Worm (Caenorhabditis elegans): ENCODE measurements around the gene C15C8.4.
A peak's percentile ranks its signal among the peaks of the same experiment; 100 is the strongest.

C15C8.4 gene

DNA sequence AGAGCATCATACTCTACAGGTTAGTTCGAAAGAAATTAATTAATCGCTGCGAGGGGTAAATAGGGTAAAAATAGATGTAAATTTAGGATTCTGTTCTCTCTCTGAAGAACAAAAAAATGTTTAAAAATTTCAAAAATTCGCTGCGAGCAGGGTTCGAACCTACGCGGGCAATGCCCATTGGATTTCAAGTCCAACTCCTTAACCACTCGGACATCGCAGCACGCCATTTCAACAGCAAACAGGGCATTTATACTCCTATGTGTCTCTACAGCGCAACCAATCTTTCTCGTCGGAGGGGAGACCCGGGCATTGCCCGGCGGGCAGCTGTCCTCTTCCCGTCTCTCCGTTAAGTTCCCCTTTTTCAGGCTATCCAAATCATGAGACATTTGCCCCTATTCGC lies 33.0 kb upstream of the C15C8.4 start (continued):
- TF ChIP-seq ceh-18 (tag; optimal IDR thresholded peaks at IDR 0.05) (peak; percentile 75), dmd-4 (tag; optimal IDR thresholded peaks at IDR 0.05; ENCODE audit: borderline replicate concordance) (peak; percentile 80), ceh-22 (tag; optimal IDR thresholded peaks at IDR 0.05) (no peak), hlh-8 (tag; optimal IDR thresholded peaks at IDR 0.05) (peak; percentile 51), gmeb-2 (tag; optimal IDR thresholded peaks at IDR 0.05) (peak; percentile 92), ttx-3 (tag; optimal IDR thresholded peaks at IDR 0.05) (peak; percentile 88), pag-3 (tag; optimal IDR thresholded peaks at IDR 0.05; ENCODE audit: borderline replicate concordance) (peak; percentile 71), tbx-7 (tag; optimal IDR thresholded peaks at IDR 0.05) (no peak), elt-2 (tag; optimal IDR thresholded peaks at IDR 0.05) (peak; percentile 96), ahr-1 (tag; optimal IDR thresholded peaks at IDR 0.05) (peak; percentile 67), tbx-2 (tag; optimal IDR thresholded peaks at IDR 0.05) (peak; percentile 85), hlh-30 (tag; optimal IDR thresholded peaks at IDR 0.05; ENCODE audit: insufficient read depth) (peak; percentile 30), ceh-2 (tag; optimal IDR thresholded peaks at IDR 0.05) (peak; percentile 82), sox-4 (tag; optimal IDR thresholded peaks at IDR 0.05) (peak; percentile 94), ceh-19 (GFP tag; optimal IDR thresholded peaks at IDR 0.05) (peak; percentile 95), lim-6 (tag; optimal IDR thresholded peaks at IDR 0.05) (peak; percentile 75)

DNA sequence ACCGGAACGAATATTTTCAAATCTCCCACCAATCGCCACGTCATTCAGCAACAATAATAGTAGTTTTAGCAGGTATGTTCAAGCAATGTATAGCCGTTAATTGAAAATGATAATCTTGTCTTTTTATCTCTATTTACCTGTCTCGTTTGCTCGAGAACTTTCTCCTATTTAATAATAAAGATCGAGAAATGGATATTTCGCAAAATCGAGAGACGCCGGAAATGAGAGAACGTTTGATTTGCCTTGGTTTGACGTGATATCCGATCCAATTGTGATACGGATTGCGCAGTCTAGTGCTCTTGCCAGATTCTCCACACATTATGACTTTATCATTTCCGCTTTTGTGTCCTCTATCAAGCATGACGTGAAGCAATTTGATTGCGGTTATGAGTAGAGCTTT lies 26.6 kb upstream of the C15C8.4 start:
- TF ChIP-seq Y22D7AL.16 (tag; optimal IDR thresholded peaks at IDR 0.05) (no peak), unc-42 (tag; optimal IDR thresholded peaks at IDR 0.05) (no peak), dmd-4 (tag; optimal IDR thresholded peaks at IDR 0.05; ENCODE audit: borderline replicate concordance) (no peak)

ce11 chrV:12773222-12773621 lies 26.0 kb upstream of the C15C8.4 start, which contains the start of gene ZC455.1:
TSS of gene ZC455.1 (plus strand) at chrV:12773522.
- TF ChIP-seq ceh-22 (tag; optimal IDR thresholded peaks at IDR 0.05) = no peak
- no peak for TF ChIP-seq nfya-1 (tag; optimal IDR thresholded peaks at IDR 0.05)
- TF ChIP-seq dve-1 (tag; optimal IDR thresholded peaks at IDR 0.05) = no peak
- no peak for TF ChIP-seq eyg-1 (tag; optimal IDR thresholded peaks at IDR 0.05)
- no peak for TF ChIP-seq T23F11.4 (GFP tag; optimal IDR thresholded peaks at IDR 0.05)
- no peak for TF ChIP-seq pag-3 (tag; optimal IDR thresholded peaks at IDR 0.05; ENCODE audit: borderline replicate concordance)
- no peak for TF ChIP-seq odd-2 (tag; optimal IDR thresholded peaks at IDR 0.05)
- TF ChIP-seq ceh-48 (tag; optimal IDR thresholded peaks at IDR 0.05) = no peak
- TF ChIP-seq syd-9 (tag; optimal IDR thresholded peaks at IDR 0.05) = no peak
- no peak for TF ChIP-seq ceh-45 (GFP tag; IDR thresholded peaks at IDR 0.05)
- no peak for TF ChIP-seq dmd-4 (tag; optimal IDR thresholded peaks at IDR 0.05; ENCODE audit: borderline replicate concordance)

DNA sequence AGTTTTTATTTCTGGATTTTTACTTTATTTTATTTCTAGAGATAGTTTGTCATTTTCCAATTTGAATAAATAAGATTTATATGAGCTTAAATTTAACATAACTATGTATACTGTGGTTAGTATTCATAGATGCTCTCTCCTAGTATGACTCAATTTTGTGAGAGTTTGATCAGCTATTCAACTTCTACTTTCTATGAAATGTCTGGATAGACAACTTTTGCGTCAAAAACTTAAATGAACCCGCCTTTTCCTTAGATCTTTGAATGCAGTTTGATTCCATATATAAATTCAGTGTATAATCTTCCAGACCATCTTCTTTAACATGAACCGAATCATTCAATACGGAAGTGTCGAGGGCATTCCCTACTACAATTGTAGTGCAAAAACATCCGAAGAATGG lies 21.7 kb upstream of the C15C8.4 start, which contains the start of gene srt-43:
srt-43 (plus strand) TSS at position 301 of the 400 bp plus-strand sequence.
- TF ChIP-seq lim-6 (tag; optimal IDR thresholded peaks at IDR 0.05) (no peak), dve-1 (tag; optimal IDR thresholded peaks at IDR 0.05) (no peak), ceh-22 (tag; optimal IDR thresholded peaks at IDR 0.05) (no peak), che-1 (tag; optimal IDR thresholded peaks at IDR 0.05) (no peak), gmeb-2 (tag; optimal IDR thresholded peaks at IDR 0.05) (no peak), hlh-15 (tag; optimal IDR thresholded peaks at IDR 0.05) (no peak), fax-1 (tag; optimal IDR thresholded peaks at IDR 0.05) (no peak), ama-1 (optimal IDR thresholded peaks at IDR 0.05) (no peak), pros-1 (tag; optimal IDR thresholded peaks at IDR 0.05) (no peak)

DNA sequence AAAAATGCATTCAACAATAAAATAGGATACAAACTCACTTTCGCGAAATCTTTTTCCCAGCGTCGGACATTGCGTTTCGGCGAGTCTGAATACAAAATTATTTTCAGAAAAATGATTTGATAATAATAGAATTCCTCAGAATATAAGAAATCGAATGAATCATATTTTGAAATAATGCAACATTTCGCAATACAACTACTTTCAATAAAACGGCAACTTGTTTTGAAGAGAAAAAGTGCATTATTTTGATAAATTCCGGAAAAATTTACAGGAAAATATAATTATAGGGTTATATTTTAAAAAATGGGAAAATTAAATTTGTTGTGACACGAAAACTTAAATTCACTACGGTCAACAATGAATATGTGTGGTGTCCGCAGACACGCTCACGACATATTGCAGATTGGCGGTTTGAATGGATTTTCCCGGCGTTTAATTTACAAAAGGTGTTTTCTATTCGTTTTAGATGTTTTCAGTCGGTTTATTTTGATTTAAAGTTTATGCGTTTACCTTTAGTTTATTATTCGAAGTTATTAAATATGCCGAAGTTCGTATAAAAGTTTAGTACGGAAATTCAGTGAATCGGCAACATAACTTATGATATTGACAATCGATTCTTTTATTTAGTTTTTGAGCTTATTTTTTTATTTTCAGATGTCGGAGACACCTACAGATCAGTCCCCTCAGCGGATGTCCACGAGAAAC lies 16.2 kb upstream of the C15C8.4 start, which contains the start of the genes abcf-1 and scc-3:
abcf-1 (minus strand) TSS at position 85 of the 705 bp plus-strand sequence.
scc-3 (plus strand) TSS at position 655 of the 705 bp plus-strand sequence.
- TF ChIP-seq elt-4 (tag; optimal IDR thresholded peaks at IDR 0.05) (no peak), nhr-232 (tag; optimal IDR thresholded peaks at IDR 0.05) (no peak), nfya-1 (tag; optimal IDR thresholded peaks at IDR 0.05) (peak; percentile 11)

Data from whole organism, late embryonic.